Worm (Caenorhabditis elegans) whole organism, mixed stage, embryonic: ENCODE data around the gene ark-1.

Source experiments
- blmp-1 ChIP-seq: fragments of 150-350 bp; optimal IDR thresholded peaks from 2 replicates; lab custom pipeline; 2014; ENCODE audit warnings: missing biosample characterization, missing genetic modification characterization
- ceh-83 ChIP-seq: fragments of 200-800 bp; sonication (Bioruptor generic); optimal IDR thresholded peaks from 2 replicates; lab custom pipeline; 2018; ENCODE audit warnings: mild to moderate bottlenecking, missing genetic modification characterization, missing compliant biosample characterization
- cnd-1 ChIP-seq: fragments of 200-800 bp; sonication (Bioruptor generic); optimal IDR thresholded peaks from 2 replicates; lab custom pipeline; 2018; ENCODE audit warnings: mild to moderate bottlenecking, missing genetic modification characterization, missing compliant biosample characterization
- hlh-1 ChIP-seq: fragments of 150-350 bp; optimal IDR thresholded peaks from 2 replicates; lab custom pipeline; 2014; ENCODE audit warnings: missing biosample characterization, missing genetic modification reagents, missing genetic modification characterization
- mep-1 ChIP-seq: fragments of 150-350 bp; optimal IDR thresholded peaks from 2 replicates; lab custom pipeline; 2017; ENCODE audit warnings: missing biosample characterization, missing genetic modification reagents, missing genetic modification characterization, inconsistent platforms
- nhr-2 ChIP-seq: fragments of 150-350 bp; optimal IDR thresholded peaks from 2 replicates; lab custom pipeline; 2014; ENCODE audit warnings: missing biosample characterization, missing genetic modification characterization
- nhr-28 ChIP-seq: fragments of 150-350 bp; optimal IDR thresholded peaks from 2 replicates; lab custom pipeline; 2014; ENCODE audit warnings: missing biosample characterization, missing genetic modification characterization
- pha-4 ChIP-seq: fragments of 150-350 bp; optimal IDR thresholded peaks from 2 replicates; lab custom pipeline; 2018; ENCODE audit warnings: missing biosample characterization, missing genetic modification reagents, missing genetic modification characterization
- snpc-4 ChIP-seq: fragments of 150-350 bp; optimal IDR thresholded peaks from 2 replicates; lab custom pipeline; 2014; ENCODE audit warnings: missing biosample characterization, missing genetic modification characterization
- sptf-1 ChIP-seq: sonication (generic microtip); optimal IDR thresholded peaks from 2 replicates; lab custom pipeline; 2017; ENCODE audit warnings: mild to moderate bottlenecking, missing genetic modification characterization, moderate library complexity, missing compliant biosample characterization
- unc-39 ChIP-seq: fragments of 150-350 bp; optimal IDR thresholded peaks from 2 replicates; lab custom pipeline; 2014; ENCODE audit warnings: missing biosample characterization, missing genetic modification characterization

DNA sequence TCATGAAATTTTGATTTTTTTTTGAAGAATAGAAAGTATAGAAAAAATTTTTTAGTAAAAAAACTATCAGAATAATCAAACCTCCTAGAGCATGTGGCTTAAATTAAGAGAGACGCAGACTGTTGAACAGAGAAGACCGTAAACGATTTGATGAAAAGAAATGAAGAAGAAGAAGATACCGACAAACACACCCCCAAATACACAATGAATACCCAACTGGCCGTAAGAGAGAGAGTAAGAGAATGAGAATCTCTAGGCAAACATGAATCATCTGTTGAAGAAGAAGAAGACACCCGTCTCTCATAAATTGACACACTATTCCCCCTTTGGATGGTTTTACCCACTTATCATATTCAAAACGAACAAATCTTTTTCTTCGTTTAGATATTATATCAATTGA is 3.0 kb upstream of the ark-1 start:
- TF ChIP-seq nhr-2 (tag; lab: Kevin White, UChicago) (no peak), pha-4 (tag; lab: Kevin White, UChicago) (peak; percentile 10), ceh-83 (GFP tag; lab: Kevin White, UChicago) (no peak), sptf-1 (no peak), hlh-1 (tag; lab: Kevin White, UChicago) (no peak), mep-1 (tag; lab: Kevin White, UChicago) (no peak), snpc-4 (no peak), cnd-1 (no peak), blmp-1 (tag; lab: Kevin White, UChicago) (no peak), unc-39 (no peak), nhr-28 (tag; lab: Kevin White, UChicago) (no peak)
